Fruit fly (Drosophila melanogaster) whole organism, embryonic: Measurements from ENCODE around the gene Pisd.

Source experiments
- CG18619 ChIP-seq: fragments of 200-800 bp; sonication (Bioruptor generic); optimal IDR thresholded peaks from 3 replicates; lab custom pipeline; 2017; ENCODE audit warnings: missing biosample characterization, mild to moderate bottlenecking, missing genetic modification characterization
- Hr78 ChIP-seq, 2 experiments: fragments of 200-800 bp in 1 of 2; fragments of >200 bp in 1 of 2; sonication (Bioruptor generic) in 1 of 2; optimal IDR thresholded peaks; 2 replicates each; lab custom pipeline; 2017 to 2019; ENCODE audit warnings: missing biosample characterization in 2 of 2, missing genetic modification characterization in 2 of 2, mild to moderate bottlenecking in 1 of 2, moderate library complexity in 1 of 2
- stc ChIP-seq: fragments of 200-800 bp; sonication (Bioruptor generic); IDR thresholded peaks from 2 replicates; pipeline ENCODE4 v1.3.6; 2022; ENCODE audit warnings: missing biosample characterization, missing genetic modification characterization
- zf30C ChIP-seq: fragments of 200-800 bp; sonication (Bioruptor generic); optimal IDR thresholded peaks from 3 replicates; lab custom pipeline; 2018; ENCODE audit warnings: missing biosample characterization, mild to moderate bottlenecking, missing genetic modification characterization

- TF ChIP-seq CG18619 (GFP tag; lab: Kevin White, UChicago): no peak
- TF ChIP-seq stc (GFP tag; lab: Robert Waterston, UW): no peak
- no peak for TF ChIP-seq Hr78 (GFP tag; optimal IDR thresholded peaks at IDR 0.05; lab: Kevin White, UChicago)
- TF ChIP-seq zf30C (GFP tag; lab: Kevin White, UChicago): no peak
These were observed 3.2 kb upstream of the Pisd start, which contains the start of gene CG5986 for dm6 chr3R:24047226-24047976.
